Worm (Caenorhabditis elegans) whole organism, young adult: ENCODE data around the gene ugt-14.

ENCODE experiments used
- C06A6.2 ChIP-seq: fragments of 200-800 bp; sonication (Bioruptor generic); conservative IDR thresholded peaks from 2 replicates; pipeline ENCODE4 v1.3.6; 2022; ENCODE audit warnings: missing genetic modification characterization, missing compliant biosample characterization
- F22D6.2 ChIP-seq: sonication (generic microtip); optimal IDR thresholded peaks from 2 replicates; lab custom pipeline; 2016; ENCODE audit warnings: mild to moderate bottlenecking, missing genetic modification characterization, missing compliant biosample characterization
- F23B12.7 ChIP-seq: sonication (generic microtip); optimal IDR thresholded peaks from 2 replicates; lab custom pipeline; 2017; ENCODE audit warnings: missing genetic modification characterization, mild to moderate bottlenecking, missing compliant biosample characterization, antibody characterized with exemption, moderate library complexity; ENCODE audit not compliant: insufficient read depth
- F33H1.4 ChIP-seq: fragments of 200-800 bp; sonication (Bioruptor generic); IDR thresholded peaks from 2 replicates; pipeline ENCODE4 v1.3.6; 2022; ENCODE audit warnings: missing genetic modification reagents, missing genetic modification characterization, missing compliant biosample characterization
- F39B2.1 ChIP-seq: fragments of 200-800 bp; sonication (Bioruptor generic); IDR thresholded peaks from 2 replicates; pipeline ENCODE4 v1.3.6; 2022; ENCODE audit warnings: missing genetic modification reagents, missing genetic modification characterization, missing compliant biosample characterization
- egrh-3 ChIP-seq: fragments of 200-800 bp; sonication (Bioruptor generic); IDR thresholded peaks from 2 replicates; pipeline ENCODE4 v1.3.6; 2022; ENCODE audit warnings: missing genetic modification reagents, missing genetic modification characterization, missing compliant biosample characterization
- lir-1 ChIP-seq: fragments of 200-800 bp; sonication (Bioruptor generic); conservative IDR thresholded peaks from 2 replicates; pipeline ENCODE4 v1.3.6; 2022; ENCODE audit warnings: missing genetic modification reagents, missing genetic modification characterization, missing compliant biosample characterization
- lsl-1 ChIP-seq: fragments of 200-800 bp; sonication (Bioruptor generic); optimal IDR thresholded peaks from 2 replicates; lab custom pipeline; 2018; ENCODE audit warnings: mild to moderate bottlenecking, missing genetic modification characterization, moderate library complexity, missing compliant biosample characterization
- nfya-2 ChIP-seq: fragments of 200-800 bp; sonication (Bioruptor generic); IDR thresholded peaks from 2 replicates; pipeline ENCODE4 v1.3.6; 2022; ENCODE audit warnings: missing genetic modification reagents, missing genetic modification characterization, missing compliant biosample characterization
- rpc-1 ChIP-seq, 2 experiments: fragments of 150-350 bp in 1 of 2; sonication (generic microtip) in 1 of 2; optimal IDR thresholded peaks; 2 replicates each; lab custom pipeline; 2014 to 2018; ENCODE audit warnings: missing biosample characterization in 1 of 2, missing genetic modification characterization in 1 of 2, missing genetic modification reagents in 1 of 2, missing genotype in 1 of 2
- sptf-2 ChIP-seq: fragments of 200-800 bp; sonication (Bioruptor generic); optimal IDR thresholded peaks from 2 replicates; lab custom pipeline; 2018; ENCODE audit warnings: mild to moderate bottlenecking, missing genetic modification characterization, missing compliant biosample characterization
- unc-62 ChIP-seq: fragments of 150-350 bp; optimal IDR thresholded peaks from 2 replicates; lab custom pipeline; 2014; ENCODE audit warnings: missing biosample characterization, missing genetic modification reagents, missing genetic modification characterization
- zfh-2 ChIP-seq: fragments of 200-800 bp; sonication (Bioruptor generic); conservative IDR thresholded peaks from 2 replicates; pipeline ENCODE4 v1.3.6; 2022; ENCODE audit warnings: missing genetic modification reagents, missing genetic modification characterization, missing compliant biosample characterization

DNA sequence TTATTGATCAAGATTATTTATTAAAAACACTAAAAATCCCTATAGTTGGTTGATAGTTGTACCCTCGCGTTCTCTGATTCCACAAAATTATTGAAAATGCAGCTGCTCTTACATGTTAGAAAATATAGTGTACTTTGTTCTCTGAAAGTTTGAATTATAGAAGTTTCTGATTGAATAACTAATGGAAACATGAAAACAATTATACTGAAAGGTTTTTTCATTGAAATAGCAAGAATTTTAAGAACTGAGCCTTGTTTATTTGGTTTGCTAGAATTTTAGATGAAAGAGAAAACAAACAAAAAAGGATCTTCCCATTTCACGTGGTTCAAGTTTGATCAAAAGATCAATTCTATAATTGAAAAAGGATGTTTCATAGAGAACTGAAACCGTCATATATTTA is 38.5 kb upstream of the ugt-14 start:
- no peak for TF ChIP-seq C06A6.2
- no peak for TF ChIP-seq rpc-1 (optimal IDR thresholded peaks at IDR 0.05; lab: Kevin White, UChicago)
- TF ChIP-seq rpc-1 (tag; optimal IDR thresholded peaks at IDR 0.05; lab: Kevin White, UChicago), result no peak
- no peak for TF ChIP-seq sptf-2 (GFP tag; lab: Kevin White, UChicago)
- TF ChIP-seq F23B12.7 (tag; lab: Kevin White, UChicago), result no peak
- no peak for TF ChIP-seq unc-62 (GFP tag; lab: Kevin White, UChicago)
- TF ChIP-seq zfh-2 (GFP tag; lab: Robert Waterston, UW), result no peak
- no peak for TF ChIP-seq F22D6.2
- TF ChIP-seq lir-1 (GFP tag; lab: Robert Waterston, UW), result no peak
- no peak for TF ChIP-seq F39B2.1 (GFP tag; lab: Robert Waterston, UW)
- TF ChIP-seq nfya-2 (GFP tag; lab: Robert Waterston, UW), result no peak
- TF ChIP-seq F33H1.4 (GFP tag; lab: Robert Waterston, UW), result no peak
- no peak for TF ChIP-seq lsl-1 (GFP tag; lab: Kevin White, UChicago)
- no peak for TF ChIP-seq egrh-3 (GFP tag; lab: Robert Waterston, UW)
